Fruit fly (Drosophila melanogaster) whole organism, embryonic: ENCODE data around the gene Kr-h2.

Source experiments
- Aef1 ChIP-seq: fragments of 200-800 bp; sonication (Bioruptor generic); IDR thresholded peaks from 3 replicates; pipeline ENCODE4 v1.3.6; 2022; ENCODE audit warnings: missing biosample characterization, missing genetic modification characterization
- Bgb ChIP-seq: fragments of 200-800 bp; sonication (Bioruptor generic); IDR thresholded peaks from 2 replicates; pipeline ENCODE4 v1.3.6; 2022; ENCODE audit warnings: missing biosample characterization, missing genetic modification characterization; ENCODE audit not compliant: partially characterized antibody
- Bteb2 ChIP-seq: fragments of 200-800 bp; sonication (Bioruptor generic); optimal IDR thresholded peaks from 2 replicates; lab custom pipeline; 2016; ENCODE audit warnings: missing biosample characterization, missing genetic modification characterization
- CG10979 ChIP-seq: fragments of 200-800 bp; sonication (Bioruptor generic); optimal IDR thresholded peaks from 2 replicates; lab custom pipeline; 2018; ENCODE audit warnings: missing biosample characterization, mild to moderate bottlenecking, missing genetic modification characterization, moderate library complexity
- CG11504 ChIP-seq: fragments of 200-800 bp; sonication (Bioruptor generic); optimal IDR thresholded peaks from 3 replicates; lab custom pipeline; 2019; ENCODE audit warnings: missing biosample characterization, mild to moderate bottlenecking, missing genetic modification characterization, moderate library complexity
- CG11695 ChIP-seq: fragments of 200-800 bp; sonication (Bioruptor generic); IDR thresholded peaks from 3 replicates; pipeline ENCODE4 v1.3.6; 2022; ENCODE audit warnings: missing biosample characterization, missing genetic modification characterization
- CG12769 ChIP-seq: fragments of 200-800 bp; sonication (Bioruptor generic); optimal IDR thresholded peaks from 2 replicates; lab custom pipeline; 2019; ENCODE audit warnings: missing biosample characterization, mild to moderate bottlenecking, missing genetic modification characterization, moderate library complexity
- CG12942 ChIP-seq: fragments of 200-800 bp; sonication (Bioruptor generic); optimal IDR thresholded peaks from 3 replicates; lab custom pipeline; 2016; ENCODE audit warnings: missing biosample characterization, missing genetic modification characterization
- CG13296 ChIP-seq: fragments of 200-800 bp; sonication (Bioruptor generic); optimal IDR thresholded peaks from 3 replicates; lab custom pipeline; 2018; ENCODE audit warnings: missing biosample characterization, mild to moderate bottlenecking, missing genetic modification characterization
- CG15011 ChIP-seq: fragments of 200-800 bp; sonication (Bioruptor generic); optimal IDR thresholded peaks from 3 replicates; lab custom pipeline; 2018; ENCODE audit warnings: missing biosample characterization, mild to moderate bottlenecking, missing genetic modification characterization
- CG15696 ChIP-seq: fragments of 200-800 bp; sonication (Bioruptor generic); optimal IDR thresholded peaks from 2 replicates; lab custom pipeline; 2019; ENCODE audit warnings: missing biosample characterization, mild to moderate bottlenecking, missing genetic modification characterization, moderate library complexity
- CG17186 ChIP-seq: fragments of 200-800 bp; sonication (Bioruptor generic); optimal IDR thresholded peaks from 3 replicates; lab custom pipeline; 2017; ENCODE audit warnings: missing biosample characterization, missing genetic modification reagents, missing genetic modification characterization
- CG17359 ChIP-seq: fragments of 200-800 bp; sonication (Bioruptor generic); optimal IDR thresholded peaks from 3 replicates; lab custom pipeline; 2018; ENCODE audit warnings: missing biosample characterization, mild to moderate bottlenecking, missing genetic modification characterization, moderate library complexity
- CG17829 ChIP-seq: fragments of 200-800 bp; optimal IDR thresholded peaks from 2 replicates; lab custom pipeline; 2019; ENCODE audit warnings: missing biosample characterization, mild to moderate bottlenecking, missing genetic modification characterization, moderate library complexity
- CG30403 ChIP-seq: fragments of 200-800 bp; sonication (Bioruptor generic); optimal IDR thresholded peaks from 3 replicates; lab custom pipeline; 2016; ENCODE audit warnings: missing biosample characterization, missing genetic modification characterization
- CG4424 ChIP-seq: fragments of 200-800 bp; sonication (Bioruptor generic); optimal IDR thresholded peaks from 3 replicates; lab custom pipeline; 2016; ENCODE audit warnings: missing biosample characterization, missing genetic modification characterization
- CG5953 ChIP-seq: fragments of 200-800 bp; sonication (Bioruptor generic); IDR thresholded peaks from 2 replicates; pipeline ENCODE4 v1.3.6; 2022; ENCODE audit warnings: missing biosample characterization, missing genetic modification characterization
- CG6272 ChIP-seq: fragments of 200-800 bp; sonication (Bioruptor generic); IDR thresholded peaks from 2 replicates; pipeline ENCODE4 v1.3.6; 2022; ENCODE audit warnings: missing biosample characterization, missing genetic modification characterization
- CG6654 ChIP-seq: fragments of 200-800 bp; sonication (Bioruptor generic); optimal IDR thresholded peaks from 2 replicates; lab custom pipeline; 2017; ENCODE audit warnings: missing biosample characterization, mild to moderate bottlenecking, missing genetic modification characterization
- CG6683 ChIP-seq: fragments of 200-800 bp; sonication (Bioruptor generic); optimal IDR thresholded peaks from 2 replicates; lab custom pipeline; 2017; ENCODE audit warnings: missing biosample characterization, mild to moderate bottlenecking, missing genetic modification characterization, missing genetic modification reagents
- CG7745 ChIP-seq: fragments of 200-800 bp; sonication (Bioruptor generic); optimal IDR thresholded peaks from 2 replicates; lab custom pipeline; 2018; ENCODE audit warnings: missing biosample characterization, mild to moderate bottlenecking, missing genetic modification characterization, moderate library complexity
- CG7786 ChIP-seq: fragments of 200-800 bp; sonication (Bioruptor generic); optimal IDR thresholded peaks from 2 replicates; lab custom pipeline; 2016; ENCODE audit warnings: missing biosample characterization, missing genetic modification characterization
- CG8388 ChIP-seq: fragments of 200-800 bp; sonication (Bioruptor generic); optimal IDR thresholded peaks from 2 replicates; lab custom pipeline; 2019; ENCODE audit warnings: missing biosample characterization, mild to moderate bottlenecking, missing genetic modification characterization, moderate library complexity
- HmgZ ChIP-seq: fragments of 200-800 bp; sonication (Bioruptor generic); optimal IDR thresholded peaks from 2 replicates; lab custom pipeline; 2018; ENCODE audit warnings: missing biosample characterization, mild to moderate bottlenecking, missing genetic modification characterization
- Jarid2 ChIP-seq: fragments of 200-800 bp; sonication (Bioruptor generic); optimal IDR thresholded peaks from 3 replicates; lab custom pipeline; 2017; ENCODE audit warnings: mild to moderate bottlenecking, missing biosample characterization, missing genetic modification reagents, missing genetic modification characterization
- Lpt ChIP-seq: fragments of >200 bp; optimal IDR thresholded peaks from 2 replicates; lab custom pipeline; 2018; ENCODE audit warnings: missing biosample characterization, missing genetic modification characterization
- Med ChIP-seq: fragments of 200-800 bp; sonication (Bioruptor generic); peaks from one replicate; lab custom pipeline; 2016; ENCODE audit warnings: missing biosample characterization, missing genetic modification characterization, mild to moderate bottlenecking, inconsistent platforms, moderate library complexity
- NfI ChIP-seq: fragments of 200-800 bp; sonication (Bioruptor generic); optimal IDR thresholded peaks from 3 replicates; lab custom pipeline; 2018; ENCODE audit warnings: missing biosample characterization, mild to moderate bottlenecking, missing genetic modification characterization, moderate library complexity
- Ptx1 ChIP-seq: fragments of 200-800 bp; sonication (Bioruptor generic); IDR thresholded peaks from 2 replicates; pipeline ENCODE4 v1.3.6; 2022; ENCODE audit warnings: missing biosample characterization, missing genetic modification characterization
- Rfx ChIP-seq: fragments of 200-800 bp; sonication (Bioruptor generic); IDR thresholded peaks from 2 replicates; pipeline ENCODE4 v1.3.6; 2022; ENCODE audit warnings: missing biosample characterization, missing genetic modification characterization
- Ssrp ChIP-seq: fragments of 200-800 bp; sonication (Bioruptor generic); optimal IDR thresholded peaks from 2 replicates; lab custom pipeline; 2018; ENCODE audit warnings: missing biosample characterization, mild to moderate bottlenecking, missing genetic modification characterization, moderate library complexity
- az2 ChIP-seq: fragments of 200-800 bp; sonication (Bioruptor generic); optimal IDR thresholded peaks from 3 replicates; lab custom pipeline; 2016; ENCODE audit warnings: missing biosample characterization, missing genetic modification characterization
- bigmax ChIP-seq: fragments of 200-800 bp; sonication (Bioruptor generic); optimal IDR thresholded peaks from 2 replicates; lab custom pipeline; 2018; ENCODE audit warnings: missing biosample characterization, mild to moderate bottlenecking, missing genetic modification characterization
- btn ChIP-seq: fragments of 200-800 bp; sonication (Bioruptor generic); optimal IDR thresholded peaks from 2 replicates; lab custom pipeline; 2016; ENCODE audit warnings: missing biosample characterization, missing genetic modification characterization
- cg ChIP-seq: fragments of 200-800 bp; sonication (Bioruptor generic); optimal IDR thresholded peaks from 3 replicates; lab custom pipeline; 2019; ENCODE audit warnings: missing biosample characterization, mild to moderate bottlenecking, missing genetic modification characterization, moderate library complexity
- ci ChIP-seq: fragments of 200-800 bp; sonication (Bioruptor generic); IDR thresholded peaks from 3 replicates; pipeline ENCODE4 v1.3.6; 2022; ENCODE audit warnings: missing biosample characterization, missing genetic modification characterization
- crc ChIP-seq: fragments of 200-800 bp; sonication (Bioruptor generic); optimal IDR thresholded peaks from 2 replicates; lab custom pipeline; 2016; ENCODE audit warnings: missing biosample characterization, missing genetic modification characterization
- en ChIP-seq: fragments of 200-800 bp; sonication (Bioruptor generic); optimal IDR thresholded peaks from 2 replicates; lab custom pipeline; 2016; ENCODE audit warnings: missing biosample characterization, missing genetic modification characterization
- fd64A ChIP-seq: fragments of 200-800 bp; sonication (Bioruptor generic); optimal IDR thresholded peaks from 3 replicates; lab custom pipeline; 2018; ENCODE audit warnings: missing biosample characterization, mild to moderate bottlenecking, missing genetic modification characterization
- gem ChIP-seq: fragments of 200-800 bp; sonication (Bioruptor generic); optimal IDR thresholded peaks from 2 replicates; lab custom pipeline; 2019; ENCODE audit warnings: missing biosample characterization, mild to moderate bottlenecking, missing genetic modification characterization, moderate library complexity
- hkb ChIP-seq, 2 experiments: fragments of 200-800 bp in 1 of 2; fragments of >200 bp in 1 of 2; sonication (Bioruptor generic) in 1 of 2; IDR thresholded peaks in 1 of 2; optimal IDR thresholded peaks in 1 of 2; 2 replicates each; pipeline versions ENCODE4 v1.3.6 to Lab custom; 2017 to 2022; ENCODE audit warnings: missing biosample characterization in 1 of 2, missing genetic modification characterization in 1 of 2
- ken ChIP-seq: fragments of 200-800 bp; sonication (Bioruptor generic); IDR thresholded peaks from 3 replicates; pipeline ENCODE4 v1.3.6; 2022; ENCODE audit warnings: missing biosample characterization, missing genetic modification characterization
- knrl ChIP-seq: fragments of 200-800 bp; sonication (Bioruptor generic); IDR thresholded peaks from 3 replicates; pipeline ENCODE4 v1.3.6; 2022; ENCODE audit warnings: missing biosample characterization, missing genetic modification characterization; ENCODE audit not compliant: partially characterized antibody
- lilli ChIP-seq: fragments of 200-800 bp; sonication (Bioruptor generic); optimal IDR thresholded peaks from 3 replicates; lab custom pipeline; 2016; ENCODE audit warnings: missing biosample characterization, missing genetic modification characterization
- lmd ChIP-seq: fragments of 200-800 bp; sonication (Bioruptor generic); IDR thresholded peaks from 2 replicates; pipeline ENCODE4 v1.3.6; 2022; ENCODE audit warnings: missing biosample characterization, missing genetic modification characterization
- maf-S ChIP-seq: fragments of 200-800 bp; sonication (Bioruptor generic); optimal IDR thresholded peaks from 2 replicates; lab custom pipeline; 2016; ENCODE audit warnings: missing biosample characterization, missing genetic modification characterization
- nerfin-1 ChIP-seq: fragments of 200-800 bp; sonication (Bioruptor generic); optimal IDR thresholded peaks from 3 replicates; lab custom pipeline; 2019; ENCODE audit warnings: missing biosample characterization, mild to moderate bottlenecking, missing genetic modification characterization, moderate library complexity
- sens ChIP-seq: fragments of 200-800 bp; sonication (Bioruptor generic); peaks from one replicate; lab custom pipeline; 2016; ENCODE audit warnings: missing biosample characterization, missing genetic modification characterization
- tin ChIP-seq: fragments of 200-800 bp; sonication (Bioruptor generic); optimal IDR thresholded peaks from 3 replicates; lab custom pipeline; 2016; ENCODE audit warnings: missing biosample characterization, missing genetic modification characterization
- tio ChIP-seq: fragments of 200-800 bp; sonication (Bioruptor generic); optimal IDR thresholded peaks from 2 replicates; lab custom pipeline; 2017; ENCODE audit warnings: missing biosample characterization, missing genetic modification characterization, inconsistent platforms
- unpg ChIP-seq: fragments of 200-800 bp; sonication (Bioruptor generic); optimal IDR thresholded peaks from 3 replicates; lab custom pipeline; 2018; ENCODE audit warnings: missing biosample characterization, mild to moderate bottlenecking, missing genetic modification characterization, moderate library complexity
- wor ChIP-seq: fragments of 200-800 bp; sonication (Bioruptor generic); IDR thresholded peaks from 2 replicates; pipeline ENCODE4 v1.3.6; 2022; ENCODE audit warnings: missing biosample characterization, missing genetic modification characterization

Kr-h2 gene

DNA sequence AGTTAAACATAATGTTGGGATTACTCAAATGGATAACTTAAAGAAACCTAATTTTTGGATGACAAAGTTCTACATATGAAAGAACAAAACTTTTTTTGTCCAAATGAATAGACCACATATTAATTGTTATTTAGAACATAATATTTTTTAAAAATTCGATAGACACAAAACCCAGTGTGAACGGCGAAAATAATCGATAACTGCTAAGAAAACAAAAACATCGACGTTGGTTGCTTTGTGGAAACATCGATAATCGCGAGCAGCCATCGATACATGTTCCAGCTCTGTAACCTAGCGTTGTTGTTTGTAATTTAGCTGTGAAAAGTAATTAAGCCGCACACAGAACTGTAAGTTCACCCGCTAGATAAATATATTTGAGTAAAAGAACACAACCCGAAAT, 20.2 kb upstream of the Kr-h2 start, which contains the start of gene CG9135 (continued):
- no peak for TF ChIP-seq hkb (optimal IDR thresholded peaks at IDR 0.05; lab: Kevin White, UChicago)
- no peak for TF ChIP-seq hkb (GFP tag; IDR thresholded peaks at IDR 0.05; lab: Robert Waterston, UW)
- TF ChIP-seq CG10979 (tag; lab: Kevin White, UChicago), result no peak
- no peak for TF ChIP-seq CG15011 (GFP tag; lab: Kevin White, UChicago)
- TF ChIP-seq nerfin-1, result no peak
- TF ChIP-seq lilli (GFP tag; lab: Kevin White, UChicago), result no peak
- peak; percentile 99 for TF ChIP-seq Bgb
- no peak for TF ChIP-seq CG4424 (GFP tag; lab: Kevin White, UChicago)
- TF ChIP-seq CG17186 (GFP tag; lab: Kevin White, UChicago), result no peak
- TF ChIP-seq knrl, result peak; percentile 98
- TF ChIP-seq CG6683 (GFP tag; lab: Kevin White, UChicago), result no peak
- no peak for TF ChIP-seq CG11504 (tag; lab: Kevin White, UChicago)
- TF ChIP-seq CG17829, result peak; percentile 34
- TF ChIP-seq crc (GFP tag; lab: Kevin White, UChicago), result no peak
- no peak for TF ChIP-seq CG5953 (GFP tag; lab: Robert Waterston, UW)
- TF ChIP-seq btn (GFP tag; lab: Kevin White, UChicago), result no peak
- no peak for TF ChIP-seq CG6654 (GFP tag; lab: Kevin White, UChicago)
- TF ChIP-seq tio (GFP tag; lab: Kevin White, UChicago), result no peak
- TF ChIP-seq maf-S, result no peak
- no peak for TF ChIP-seq CG11695
- no peak for TF ChIP-seq Ssrp (tag; lab: Kevin White, UChicago)
- TF ChIP-seq CG13296 (GFP tag; lab: Kevin White, UChicago), result no peak
- TF ChIP-seq Bteb2, result no peak
- TF ChIP-seq CG8388, result no peak
- no peak for TF ChIP-seq sens
- TF ChIP-seq bigmax (GFP tag; lab: Kevin White, UChicago), result peak; percentile 88
- TF ChIP-seq Rfx, result peak; percentile 62
- peak; percentile 23 for TF ChIP-seq Med
- TF ChIP-seq CG17359 (tag; lab: Kevin White, UChicago), result no peak
- TF ChIP-seq Aef1 (GFP tag; lab: Robert Waterston, UW), result no peak
- no peak for TF ChIP-seq CG12942 (GFP tag; lab: Kevin White, UChicago)
- no peak for TF ChIP-seq NfI
- peak; percentile 28; the same call in 1 of the 2 replicates for TF ChIP-seq CG6272 (GFP tag; lab: Robert Waterston, UW)
- no peak for TF ChIP-seq unpg
- TF ChIP-seq en (GFP tag; lab: Kevin White, UChicago), result no peak
- TF ChIP-seq CG12769 (tag; lab: Kevin White, UChicago), result no peak
- no peak for TF ChIP-seq gem (tag; lab: Kevin White, UChicago)
- no peak for TF ChIP-seq az2 (GFP tag; lab: Kevin White, UChicago)
- TF ChIP-seq CG15696, result no peak
- TF ChIP-seq CG7786 (GFP tag; lab: Kevin White, UChicago), result no peak
- no peak for TF ChIP-seq CG7745 (tag; lab: Kevin White, UChicago)
- no peak for TF ChIP-seq Jarid2 (GFP tag; lab: Kevin White, UChicago)
- no peak for TF ChIP-seq tin (GFP tag; lab: Kevin White, UChicago)
- no peak for TF ChIP-seq ci (GFP tag; lab: Robert Waterston, UW)
- no peak for TF ChIP-seq CG30403 (GFP tag; lab: Kevin White, UChicago)
- no peak for TF ChIP-seq Lpt (GFP tag; lab: Kevin White, UChicago)
- TF ChIP-seq fd64A, result no peak
- no peak for TF ChIP-seq cg
- no peak for TF ChIP-seq wor
- TF ChIP-seq ken (GFP tag; lab: Robert Waterston, UW), result no peak
- TF ChIP-seq HmgZ (tag; lab: Kevin White, UChicago), result peak; percentile 23
- no peak for TF ChIP-seq lmd (GFP tag; lab: Robert Waterston, UW)
- no peak for TF ChIP-seq Ptx1 (GFP tag; lab: Robert Waterston, UW)
